Worm (Caenorhabditis elegans): ENCODE results near the gene F09F9.3.

F09F9.3 gene

DNA sequence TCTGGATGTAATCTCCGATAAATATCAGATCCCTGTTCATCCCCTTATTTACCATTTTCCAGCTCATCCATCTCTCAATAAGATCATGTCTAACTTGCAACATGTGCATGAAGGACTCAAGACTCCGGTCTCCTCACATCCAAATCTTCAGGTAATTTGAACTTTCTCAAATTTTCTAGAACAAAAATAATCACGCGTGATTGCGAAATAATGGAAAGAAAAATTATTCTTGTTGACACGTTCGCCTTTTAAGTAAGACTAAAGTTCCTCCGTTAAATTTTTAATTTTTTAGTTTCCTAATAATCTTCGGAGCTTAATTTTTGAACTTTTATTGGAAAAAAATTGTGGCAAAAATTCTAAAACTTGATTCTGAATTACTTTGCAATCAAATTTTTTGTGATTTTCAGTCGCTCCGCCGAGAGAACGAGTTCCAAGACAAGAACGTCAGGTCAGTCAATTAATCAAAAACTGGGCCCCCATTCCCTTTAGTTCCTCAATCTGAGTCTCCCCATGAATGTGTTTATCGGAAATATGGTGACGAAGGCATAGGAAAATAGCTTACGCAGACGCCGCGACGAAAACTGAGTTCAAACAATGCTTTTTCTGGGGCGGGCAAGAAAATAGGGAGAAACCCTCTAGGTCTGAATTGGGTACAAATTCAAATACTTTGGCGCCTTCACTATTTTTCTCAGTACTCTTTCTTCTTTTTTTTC is 16.8 kb upstream of the F09F9.3 start:
- TF ChIP-seq zag-1 (tag; optimal IDR thresholded peaks at IDR 0.05) (no peak), hmg-1.1 (GFP tag; IDR thresholded peaks at IDR 0.05) (no peak), nhr-76 (tag; optimal IDR thresholded peaks at IDR 0.05) (no peak), unc-130 (GFP tag; optimal IDR thresholded peaks at IDR 0.05) (no peak), T20F7.1 (GFP tag; optimal IDR thresholded peaks at IDR 0.05) (no peak), nhr-25 (tag; optimal IDR thresholded peaks at IDR 0.05; ENCODE audit: borderline replicate concordance, insufficient read depth) (no peak), Y5F2A.4 (GFP tag; optimal IDR thresholded peaks at IDR 0.05) (no peak), nhr-28 (tag; optimal IDR thresholded peaks at IDR 0.05) (peak; percentile 57), nhr-237 (tag; optimal IDR thresholded peaks at IDR 0.05) (no peak), tra-1 (GFP tag; IDR thresholded peaks at IDR 0.05) (no peak), aly-2 (tag; optimal IDR thresholded peaks at IDR 0.05) (no peak), zip-11 (GFP tag; IDR thresholded peaks at IDR 0.05) (no peak), dve-1 (tag; optimal IDR thresholded peaks at IDR 0.05; ENCODE audit: insufficient read depth) (peak; percentile 30), nhr-48 (tag; optimal IDR thresholded peaks at IDR 0.05) (peak; percentile 55), tag-97 (GFP tag; IDR thresholded peaks at IDR 0.05) (no peak), F37D6.2 (tag; optimal IDR thresholded peaks at IDR 0.05) (no peak), saeg-2 (GFP tag; IDR thresholded peaks at IDR 0.05) (no peak), ceh-44 (GFP tag; IDR thresholded peaks at IDR 0.05) (no peak), hlh-30 (tag; optimal IDR thresholded peaks at IDR 0.05; ENCODE audit: insufficient read depth) (peak; percentile 9), attf-4 (tag; optimal IDR thresholded peaks at IDR 0.05) (no peak), mxl-3 (GFP tag; optimal IDR thresholded peaks at IDR 0.05) (peak; percentile 12), Y48G9A.11 (GFP tag; IDR thresholded peaks at IDR 0.05) (no peak), lir-3 (tag; optimal IDR thresholded peaks at IDR 0.05) (no peak), php-3 (GFP tag; IDR thresholded peaks at IDR 0.05) (no peak), fos-1 (tag; optimal IDR thresholded peaks at IDR 0.05) (no peak), duxl-1 (tag; optimal IDR thresholded peaks at IDR 0.05; ENCODE audit: poor library complexity) (no peak), F44E2.7 (GFP tag; IDR thresholded peaks at IDR 0.05) (no peak), Y75B8A.6 (GFP tag; IDR thresholded peaks at IDR 0.05) (no peak), zip-2 (tag; optimal IDR thresholded peaks at IDR 0.05) (no peak), ceh-28 (tag; optimal IDR thresholded peaks at IDR 0.05) (no peak), snpc-4 (tag; optimal IDR thresholded peaks at IDR 0.05) (no peak), gei-8 (GFP tag; optimal IDR thresholded peaks at IDR 0.05) (no peak), F26F4.8 (GFP tag; conservative IDR thresholded peaks at IDR 0.05) (no peak), fkh-10 (GFP tag; optimal IDR thresholded peaks at IDR 0.05) (no peak), arid-1 (GFP tag; conservative IDR thresholded peaks at IDR 0.05) (no peak), mdt-29 (GFP tag; IDR thresholded peaks at IDR 0.05) (no peak), D1046.2 (GFP tag; IDR thresholded peaks at IDR 0.05) (no peak), nhr-10 (tag; optimal IDR thresholded peaks at IDR 0.05) (no peak), rbr-2 (tag; optimal IDR thresholded peaks at IDR 0.05) (peak; percentile 53), ZK546.5 (tag; optimal IDR thresholded peaks at IDR 0.05) (no peak), madf-5 (GFP tag; IDR thresholded peaks at IDR 0.05) (no peak), dmd-9 (GFP tag; IDR thresholded peaks at IDR 0.05) (no peak), lsy-2 (tag; optimal IDR thresholded peaks at IDR 0.05) (peak in 1 of 2 experiments; percentile 21), hif-1 (tag; optimal IDR thresholded peaks at IDR 0.05) (peak in 1 of 2 experiments; percentile 56), lin-15B (tag; optimal IDR thresholded peaks at IDR 0.05) (no peak), snpc-1.2 (GFP tag; IDR thresholded peaks at IDR 0.05) (no peak), ZK337.2 (GFP tag; IDR thresholded peaks at IDR 0.05) (no peak), R02D3.7 (tag; optimal IDR thresholded peaks at IDR 0.05) (no peak), sdz-12 (GFP tag; optimal IDR thresholded peaks at IDR 0.05) (no peak), nhr-102 (tag; optimal IDR thresholded peaks at IDR 0.05) (no peak), hlh-11 (tag; optimal IDR thresholded peaks at IDR 0.05) (peak; percentile 64)

All from whole organism, L4 larva.